Fruit fly (Drosophila melanogaster) whole organism, pupa: ENCODE results near the gene beat-IIIa.

Source experiments
- CG10348 ChIP-seq: fragments of 200-800 bp; sonication (Bioruptor generic); IDR thresholded peaks from 2 replicates; pipeline ENCODE4 v1.3.6; 2022; ENCODE audit warnings: missing biosample characterization, missing genetic modification characterization
- CG14655 ChIP-seq: fragments of 200-800 bp; sonication (Bioruptor generic); optimal IDR thresholded peaks from 3 replicates; lab custom pipeline; 2017; ENCODE audit warnings: mild to moderate bottlenecking, missing biosample characterization, missing genetic modification reagents, missing genetic modification characterization
- CG32121 ChIP-seq: fragments of 200-800 bp; sonication (Bioruptor generic); IDR thresholded peaks from 2 replicates; pipeline ENCODE4 v1.3.6; 2022; ENCODE audit warnings: missing biosample characterization, missing genetic modification characterization
- CG8301 ChIP-seq: fragments of 200-800 bp; sonication (Bioruptor generic); optimal IDR thresholded peaks from 2 replicates; lab custom pipeline; 2018; ENCODE audit warnings: missing biosample characterization, mild to moderate bottlenecking, missing genetic modification characterization
- EcR ChIP-seq: fragments of 200-800 bp; sonication (Bioruptor generic); optimal IDR thresholded peaks from 3 replicates; lab custom pipeline; 2019; ENCODE audit warnings: missing biosample characterization, missing genetic modification characterization, mild to moderate bottlenecking, moderate library complexity, missing genetic modification reagents
- Pif1B ChIP-seq: fragments of 200-800 bp; sonication (Bioruptor generic); optimal IDR thresholded peaks from 3 replicates; lab custom pipeline; 2016; ENCODE audit warnings: missing biosample characterization, missing genetic modification characterization
- Snoo ChIP-seq: fragments of 200-800 bp; sonication (Bioruptor generic); optimal IDR thresholded peaks from 3 replicates; lab custom pipeline; 2017; ENCODE audit warnings: missing biosample characterization, mild to moderate bottlenecking, missing genetic modification characterization, inconsistent platforms
- fd96Ca ChIP-seq: fragments of 200-800 bp; sonication (Bioruptor generic); IDR thresholded peaks from 3 replicates; pipeline ENCODE4 v1.3.6; 2022; ENCODE audit warnings: missing biosample characterization, missing genetic modification characterization
- gl ChIP-seq: fragments of 200-800 bp; sonication (Bioruptor generic); optimal IDR thresholded peaks from 2 replicates; lab custom pipeline; 2018; ENCODE audit warnings: missing biosample characterization, mild to moderate bottlenecking, missing genetic modification characterization

DNA sequence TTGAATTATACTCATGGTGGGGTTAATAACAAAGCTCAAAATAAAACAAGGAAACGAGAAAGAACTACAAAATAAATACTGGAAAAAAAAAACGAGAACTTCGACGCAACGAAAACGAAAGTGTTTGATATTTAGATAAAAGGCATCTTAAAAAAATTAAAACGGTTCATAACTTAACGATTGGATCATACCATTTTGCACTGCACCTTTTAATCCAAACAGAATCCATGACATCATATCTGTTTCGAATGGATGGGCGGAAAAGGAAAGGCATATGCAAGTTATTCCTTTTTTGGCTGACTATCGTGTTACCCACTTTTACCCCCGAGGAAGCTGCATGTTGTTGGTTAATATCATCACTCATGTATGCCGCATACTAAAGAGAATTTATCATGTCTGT is 5.0 kb upstream of the beat-IIIa start, which contains the start of gene CG31784:
- TF ChIP-seq CG10348 (GFP tag; lab: Robert Waterston, UW) (no peak), EcR (GFP tag; lab: Kevin White, UChicago) (no peak), Pif1B (GFP tag; lab: Kevin White, UChicago) (no peak), gl (tag; lab: Kevin White, UChicago) (no peak), Snoo (tag; lab: Kevin White, UChicago) (no peak), CG32121 (no peak), CG8301 (no peak), fd96Ca (no peak), CG14655 (GFP tag; lab: Kevin White, UChicago) (no peak)
